Fruit fly (Drosophila melanogaster) whole organism, embryonic: Measurements from ENCODE around the gene Plzf.

Experiments
- Atf6 ChIP-seq: fragments of 200-800 bp; sonication (Bioruptor generic); IDR thresholded peaks from 2 replicates; pipeline ENCODE4 v1.3.6; 2022; ENCODE audit warnings: missing biosample characterization, missing genetic modification characterization
- Bgb ChIP-seq: fragments of 200-800 bp; sonication (Bioruptor generic); IDR thresholded peaks from 2 replicates; pipeline ENCODE4 v1.3.6; 2022; ENCODE audit warnings: missing biosample characterization, missing genetic modification characterization; ENCODE audit not compliant: partially characterized antibody
- CG10147 ChIP-seq: fragments of 200-800 bp; sonication (Bioruptor generic); optimal IDR thresholded peaks from 2 replicates; lab custom pipeline; 2019; ENCODE audit warnings: missing biosample characterization, mild to moderate bottlenecking, missing genetic modification characterization, moderate library complexity
- CG10267 ChIP-seq: fragments of 200-800 bp; sonication (Bioruptor generic); optimal IDR thresholded peaks from 2 replicates; lab custom pipeline; 2018; ENCODE audit warnings: missing biosample characterization, mild to moderate bottlenecking, missing genetic modification characterization, moderate library complexity
- CG10366 ChIP-seq: fragments of 200-800 bp; sonication (Bioruptor generic); IDR thresholded peaks from 2 replicates; pipeline ENCODE4 v1.3.6; 2022; ENCODE audit warnings: missing biosample characterization, missing genetic modification characterization
- CG12769 ChIP-seq: fragments of 200-800 bp; sonication (Bioruptor generic); optimal IDR thresholded peaks from 2 replicates; lab custom pipeline; 2019; ENCODE audit warnings: missing biosample characterization, mild to moderate bottlenecking, missing genetic modification characterization, moderate library complexity
- CG13287 ChIP-seq: fragments of 200-800 bp; sonication (Bioruptor generic); IDR thresholded peaks from 2 replicates; pipeline ENCODE4 v1.3.6; 2022; ENCODE audit warnings: missing biosample characterization, missing genetic modification characterization; ENCODE audit not compliant: partially characterized antibody
- CG14710 ChIP-seq: fragments of 200-800 bp; sonication (Bioruptor generic); optimal IDR thresholded peaks from 3 replicates; lab custom pipeline; 2019; ENCODE audit warnings: missing biosample characterization, mild to moderate bottlenecking, missing genetic modification characterization, moderate library complexity
- CG15696 ChIP-seq: fragments of 200-800 bp; sonication (Bioruptor generic); optimal IDR thresholded peaks from 2 replicates; lab custom pipeline; 2019; ENCODE audit warnings: missing biosample characterization, mild to moderate bottlenecking, missing genetic modification characterization, moderate library complexity
- CG17186 ChIP-seq: fragments of 200-800 bp; sonication (Bioruptor generic); optimal IDR thresholded peaks from 3 replicates; lab custom pipeline; 2017; ENCODE audit warnings: missing biosample characterization, missing genetic modification reagents, missing genetic modification characterization
- CG18619 ChIP-seq: fragments of 200-800 bp; sonication (Bioruptor generic); optimal IDR thresholded peaks from 3 replicates; lab custom pipeline; 2017; ENCODE audit warnings: missing biosample characterization, mild to moderate bottlenecking, missing genetic modification characterization
- CG2116 ChIP-seq: fragments of 200-800 bp; sonication (Bioruptor generic); optimal IDR thresholded peaks from 3 replicates; lab custom pipeline; 2018; ENCODE audit warnings: missing biosample characterization, mild to moderate bottlenecking, missing genetic modification characterization
- CG2202 ChIP-seq: fragments of 200-800 bp; sonication (Bioruptor generic); optimal IDR thresholded peaks from 2 replicates; lab custom pipeline; 2018; ENCODE audit warnings: missing biosample characterization, mild to moderate bottlenecking, missing genetic modification characterization
- CG4404 ChIP-seq: fragments of 200-800 bp; sonication (Bioruptor generic); IDR thresholded peaks from 2 replicates; pipeline ENCODE4 v1.3.6; 2022; ENCODE audit warnings: missing biosample characterization, missing genetic modification characterization
- CG5245 ChIP-seq: fragments of 200-800 bp; sonication (Bioruptor generic); optimal IDR thresholded peaks from 3 replicates; lab custom pipeline; 2016; ENCODE audit warnings: missing biosample characterization, missing genetic modification characterization
- CG7963 ChIP-seq: fragments of 200-800 bp; sonication (Bioruptor generic); IDR thresholded peaks from 3 replicates; pipeline ENCODE4 v1.3.6; 2022; ENCODE audit warnings: missing biosample characterization, missing genetic modification characterization; ENCODE audit not compliant: partially characterized antibody
- CG9727 ChIP-seq: fragments of 200-800 bp; sonication (Bioruptor generic); optimal IDR thresholded peaks from 3 replicates; lab custom pipeline; 2017; ENCODE audit warnings: missing biosample characterization, mild to moderate bottlenecking, missing genetic modification characterization
- CG9797 ChIP-seq: fragments of 200-800 bp; sonication (Bioruptor generic); optimal IDR thresholded peaks from 3 replicates; lab custom pipeline; 2018; ENCODE audit warnings: missing biosample characterization, mild to moderate bottlenecking, missing genetic modification characterization
- CkIIα-i1 ChIP-seq: fragments of 200-800 bp; sonication (Bioruptor generic); IDR thresholded peaks from 2 replicates; pipeline ENCODE4 v1.3.6; 2022; ENCODE audit warnings: missing biosample characterization, missing genetic modification characterization
- Dad ChIP-seq: fragments of 200-800 bp; sonication (Bioruptor generic); optimal IDR thresholded peaks from 3 replicates; lab custom pipeline; 2016; ENCODE audit warnings: missing biosample characterization, missing genetic modification characterization
- Dip3 ChIP-seq: fragments of 200-800 bp; sonication (Bioruptor generic); optimal IDR thresholded peaks from 3 replicates; lab custom pipeline; 2016; ENCODE audit warnings: missing biosample characterization, missing genetic modification characterization
- Dll ChIP-seq: fragments of 200-800 bp; sonication (Bioruptor generic); IDR thresholded peaks from 4 replicates; pipeline ENCODE4 v1.3.6; 2022; ENCODE audit warnings: missing biosample characterization, missing genetic modification characterization; ENCODE audit not compliant: partially characterized antibody
- Doc2 ChIP-seq: fragments of 200-800 bp; sonication (Bioruptor generic); IDR thresholded peaks from 2 replicates; pipeline ENCODE4 v1.3.6; 2022; ENCODE audit warnings: missing biosample characterization, missing genetic modification characterization
- Dp ChIP-seq: fragments of 200-800 bp; sonication (Bioruptor generic); optimal IDR thresholded peaks from 2 replicates; lab custom pipeline; 2018; ENCODE audit warnings: missing biosample characterization, mild to moderate bottlenecking, missing genetic modification characterization, moderate library complexity
- E2f2 ChIP-seq: fragments of 200-800 bp; sonication (Bioruptor generic); IDR thresholded peaks from 2 replicates; pipeline ENCODE4 v1.3.6; 2022; ENCODE audit warnings: missing biosample characterization, missing genetic modification characterization
- Lpt ChIP-seq: fragments of >200 bp; optimal IDR thresholded peaks from 2 replicates; lab custom pipeline; 2018; ENCODE audit warnings: missing biosample characterization, missing genetic modification characterization
- MBD-R2 ChIP-seq: fragments of 200-800 bp; sonication (Bioruptor generic); IDR thresholded peaks from 2 replicates; pipeline ENCODE4 v1.3.6; 2022; ENCODE audit warnings: missing biosample characterization, missing genetic modification characterization
- MESR4 ChIP-seq: fragments of 200-800 bp; sonication (Bioruptor generic); optimal IDR thresholded peaks from 2 replicates; lab custom pipeline; 2018; ENCODE audit warnings: missing biosample characterization, mild to moderate bottlenecking, missing genetic modification characterization, moderate library complexity
- Myb ChIP-seq: fragments of 200-800 bp; sonication (Bioruptor generic); optimal IDR thresholded peaks from 2 replicates; lab custom pipeline; 2016; ENCODE audit warnings: missing biosample characterization, missing genetic modification characterization
- Nf-YC ChIP-seq: fragments of 200-800 bp; optimal IDR thresholded peaks from 3 replicates; lab custom pipeline; 2019; ENCODE audit warnings: missing biosample characterization, mild to moderate bottlenecking, missing genetic modification characterization, moderate library complexity
- Opbp ChIP-seq: fragments of 200-800 bp; sonication (Bioruptor generic); IDR thresholded peaks from 3 replicates; pipeline ENCODE4 v1.3.6; 2022; ENCODE audit warnings: missing biosample characterization, missing genetic modification characterization; ENCODE audit not compliant: partially characterized antibody
- Trl ChIP-seq, 3 experiments: fragments of >200 bp in 2 of 3; fragments of 200-800 bp in 1 of 3; sonication (Bioruptor generic) in 1 of 3; optimal IDR thresholded peaks; 2 replicates in 1 of 3; 3 replicates in 2 of 3; lab custom pipeline; 2016 to 2017; ENCODE audit warnings: missing biosample characterization in 1 of 3, missing genetic modification characterization in 1 of 3
- YL-1 ChIP-seq: fragments of 200-800 bp; sonication (Bioruptor generic); optimal IDR thresholded peaks from 3 replicates; lab custom pipeline; 2017; ENCODE audit warnings: missing biosample characterization, mild to moderate bottlenecking, missing genetic modification characterization
- aop ChIP-seq: fragments of 200-800 bp; sonication (Bioruptor generic); IDR thresholded peaks from 2 replicates; pipeline ENCODE4 v1.3.6; 2022; ENCODE audit warnings: missing biosample characterization, missing genetic modification characterization
- bab2 ChIP-seq: fragments of 200-800 bp; sonication (Bioruptor generic); optimal IDR thresholded peaks from 2 replicates; lab custom pipeline; 2016; ENCODE audit warnings: missing biosample characterization, missing genetic modification characterization
- crc ChIP-seq: fragments of 200-800 bp; sonication (Bioruptor generic); optimal IDR thresholded peaks from 2 replicates; lab custom pipeline; 2016; ENCODE audit warnings: missing biosample characterization, missing genetic modification characterization
- crp ChIP-seq, 2 experiments: fragments of 200-800 bp; sonication (Bioruptor generic); optimal IDR thresholded peaks; 2 replicates in 1 of 2; 3 replicates in 1 of 2; lab custom pipeline; 2017; ENCODE audit warnings: missing biosample characterization in 2 of 2, missing genetic modification characterization in 2 of 2, mild to moderate bottlenecking in 1 of 2, moderate library complexity in 1 of 2
- dmrt99B ChIP-seq: fragments of 200-800 bp; sonication (Bioruptor generic); optimal IDR thresholded peaks from 2 replicates; lab custom pipeline; 2018; ENCODE audit warnings: missing biosample characterization, mild to moderate bottlenecking, missing genetic modification characterization, moderate library complexity
- dysf ChIP-seq: fragments of 200-800 bp; sonication (Bioruptor generic); IDR thresholded peaks from 3 replicates; pipeline ENCODE4 v1.3.6; 2022; ENCODE audit warnings: missing biosample characterization, missing genetic modification characterization
- gce ChIP-seq: fragments of 200-800 bp; sonication (Bioruptor generic); IDR thresholded peaks from 3 replicates; pipeline ENCODE4 v1.3.6; 2022; ENCODE audit warnings: missing biosample characterization, missing genetic modification characterization
- gfzf ChIP-seq: fragments of 200-800 bp; sonication (Bioruptor generic); optimal IDR thresholded peaks from 2 replicates; lab custom pipeline; 2016; ENCODE audit warnings: missing biosample characterization, mild to moderate bottlenecking, missing genetic modification characterization, moderate library complexity
- grau ChIP-seq: fragments of 200-800 bp; optimal IDR thresholded peaks from 3 replicates; lab custom pipeline; 2019; ENCODE audit warnings: missing biosample characterization, mild to moderate bottlenecking, missing genetic modification characterization, moderate library complexity
- kay ChIP-seq: fragments of 200-800 bp; sonication (Bioruptor generic); optimal IDR thresholded peaks from 2 replicates; lab custom pipeline; 2016; ENCODE audit warnings: missing biosample characterization, missing genetic modification characterization
- luna ChIP-seq: fragments of 200-800 bp; sonication (Bioruptor generic); optimal IDR thresholded peaks from 2 replicates; lab custom pipeline; 2016; ENCODE audit warnings: missing biosample characterization, missing genetic modification characterization
- org-1 ChIP-seq: fragments of 200-800 bp; sonication (Bioruptor generic); optimal IDR thresholded peaks from 2 replicates; lab custom pipeline; 2017; ENCODE audit warnings: missing biosample characterization, missing genetic modification characterization
- pfk ChIP-seq: fragments of 200-800 bp; sonication (Bioruptor generic); optimal IDR thresholded peaks from 2 replicates; lab custom pipeline; 2018; ENCODE audit warnings: missing biosample characterization, mild to moderate bottlenecking, missing genetic modification characterization, moderate library complexity
- pzg ChIP-seq: fragments of 200-800 bp; sonication (Bioruptor generic); optimal IDR thresholded peaks from 3 replicates; lab custom pipeline; 2018; ENCODE audit warnings: missing biosample characterization, mild to moderate bottlenecking, missing genetic modification characterization, moderate library complexity
- slbo ChIP-seq: fragments of 200-800 bp; sonication (Bioruptor generic); IDR thresholded peaks from 2 replicates; pipeline ENCODE4 v1.3.6; 2022; ENCODE audit warnings: missing biosample characterization, missing genetic modification characterization
- stwl ChIP-seq: fragments of 200-800 bp; sonication (Bioruptor generic); optimal IDR thresholded peaks from 3 replicates; lab custom pipeline; 2018; ENCODE audit warnings: missing biosample characterization, mild to moderate bottlenecking, missing genetic modification characterization, moderate library complexity
- tin ChIP-seq: fragments of 200-800 bp; sonication (Bioruptor generic); optimal IDR thresholded peaks from 3 replicates; lab custom pipeline; 2016; ENCODE audit warnings: missing biosample characterization, missing genetic modification characterization

Gene Plzf

DNA sequence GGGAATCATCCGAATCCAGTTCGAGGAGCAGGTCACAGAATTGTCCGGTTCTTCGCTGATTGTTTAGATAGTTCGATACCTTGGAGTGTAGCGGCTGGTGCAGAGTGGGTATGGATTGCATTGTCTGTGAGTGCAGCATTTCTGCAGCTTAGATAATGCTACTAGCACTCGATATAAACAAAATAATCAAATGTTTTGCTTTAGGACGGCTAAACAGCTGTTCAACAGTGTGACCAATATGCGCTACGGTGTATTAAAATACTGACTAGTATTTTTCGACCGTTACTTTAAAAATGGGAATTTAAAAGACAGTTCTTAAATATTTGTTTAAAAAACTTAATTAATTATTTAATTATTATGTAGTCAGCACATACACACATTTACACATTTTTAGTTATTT is at the start of gene Plzf:
Gene Plzf, minus strand, starts transcription at position 196 of the 400 bp plus-strand sequence.
- TF ChIP-seq Dll (GFP tag; lab: Robert Waterston, UW) (peak; percentile 19; the same call in 1 of the 4 replicates), Atf6 (GFP tag; lab: Robert Waterston, UW) (no peak), CG12769 (tag; lab: Kevin White, UChicago) (no peak), YL-1 (GFP tag; lab: Kevin White, UChicago) (peak; percentile 14), MBD-R2 (GFP tag; lab: Robert Waterston, UW) (peak; percentile 66; the same call in 1 of the 2 replicates), crp (GFP tag; optimal IDR thresholded peaks at IDR 0.05; lab: Kevin White, UChicago) (peak; percentile 59 to 91), MESR4 (GFP tag; lab: Kevin White, UChicago) (peak; percentile 22), CG13287 (GFP tag; lab: Robert Waterston, UW) (peak; percentile 47), CG10267 (tag; lab: Kevin White, UChicago) (peak; percentile 18), gfzf (GFP tag; lab: Kevin White, UChicago) (peak; percentile 57), CG5245 (GFP tag; lab: Kevin White, UChicago) (no peak), CG9797 (GFP tag; lab: Kevin White, UChicago) (peak; percentile 66), pzg (GFP tag; lab: Kevin White, UChicago) (peak; percentile 43), CG2116 (GFP tag; lab: Kevin White, UChicago) (peak; percentile 1), stwl (tag; lab: Kevin White, UChicago) (peak; percentile 35), CG4404 (GFP tag; lab: Robert Waterston, UW) (no peak), dysf (GFP tag; lab: Robert Waterston, UW) (no peak), CG14710 (tag; lab: Kevin White, UChicago) (peak; percentile 36), luna (GFP tag; lab: Kevin White, UChicago) (no peak), Doc2 (GFP tag; lab: Robert Waterston, UW) (no peak), Bgb (0 out of 2 replicates have a peak, but pooled peaks have one; percentile 15), E2f2 (GFP tag; lab: Robert Waterston, UW) (peak; percentile 19; the same call in 1 of the 2 replicates), Myb (GFP tag; lab: Kevin White, UChicago) (peak; percentile 85), Dp (GFP tag; lab: Kevin White, UChicago) (peak; percentile 35), slbo (GFP tag; lab: Robert Waterston, UW) (no peak)

DNA sequence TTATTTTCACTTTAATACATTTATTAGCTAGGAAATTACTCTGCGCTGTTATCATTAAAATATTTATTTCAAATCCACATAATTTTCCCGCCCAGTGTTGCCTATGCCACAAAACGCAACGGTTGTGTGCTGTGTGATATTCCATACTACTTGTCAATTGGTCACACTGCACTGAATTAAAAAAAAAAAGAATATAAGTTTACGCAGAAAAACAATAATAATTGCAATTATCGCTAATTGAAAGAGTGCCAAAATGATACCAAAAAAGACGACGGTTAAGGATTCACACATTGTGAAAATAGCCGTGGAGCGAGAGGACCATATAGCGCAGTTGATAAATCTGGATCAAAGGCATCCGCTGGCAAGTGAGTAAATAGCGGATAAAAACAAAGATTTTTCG is 49.0 kb upstream of the Plzf start, which contains the start of gene Ced-12:
Gene Ced-12, plus strand, starts transcription at position 141 of the 400 bp plus-strand sequence.
- TF ChIP-seq CG15696 (tag; lab: Kevin White, UChicago), result no peak
- no peak for TF ChIP-seq pfk (GFP tag; lab: Kevin White, UChicago)
- no peak for TF ChIP-seq gce
- no peak for TF ChIP-seq bab2 (GFP tag; lab: Kevin White, UChicago)
- TF ChIP-seq CG10366 (GFP tag; lab: Robert Waterston, UW), result no peak
- TF ChIP-seq CG17186 (GFP tag; lab: Kevin White, UChicago), result peak; percentile 83
- TF ChIP-seq dmrt99B (tag; lab: Kevin White, UChicago), result no peak
- no peak for TF ChIP-seq Nf-YC (tag; lab: Kevin White, UChicago)
- 0 out of 3 replicates have a peak, but pooled peaks have one; percentile 8 for TF ChIP-seq Opbp (GFP tag; lab: Robert Waterston, UW)
- no peak for TF ChIP-seq Lpt (GFP tag; lab: Kevin White, UChicago)
- TF ChIP-seq CkIIα-i1, result no peak
- no peak for TF ChIP-seq crc
- no peak for TF ChIP-seq Dad (GFP tag; lab: Kevin White, UChicago)
- no peak for TF ChIP-seq CG2202 (tag; lab: Kevin White, UChicago)
- TF ChIP-seq kay (GFP tag; lab: Kevin White, UChicago), result no peak
- no peak for TF ChIP-seq CG18619 (GFP tag; lab: Kevin White, UChicago)
- TF ChIP-seq CG7963, result no peak
- TF ChIP-seq Trl (optimal IDR thresholded peaks at IDR 0.05; lab: Kevin White, UChicago), result no peak
- no peak for TF ChIP-seq Trl (GFP tag; optimal IDR thresholded peaks at IDR 0.05; lab: Kevin White, UChicago)
- TF ChIP-seq org-1 (GFP tag; lab: Kevin White, UChicago), result no peak
- TF ChIP-seq grau (tag; lab: Kevin White, UChicago), result no peak
- no peak for TF ChIP-seq Dip3 (GFP tag; lab: Kevin White, UChicago)
- no peak for TF ChIP-seq aop (GFP tag; lab: Robert Waterston, UW)
- TF ChIP-seq tin (GFP tag; lab: Kevin White, UChicago), result no peak
- no peak for TF ChIP-seq CG10147
- no peak for TF ChIP-seq CG9727 (GFP tag; lab: Kevin White, UChicago)
